Worm (Caenorhabditis elegans) whole organism, early embryonic: Measurements from ENCODE around the gene C05D11.8.

Experiments used
- B0310.2 ChIP-seq: sonication (generic microtip); optimal IDR thresholded peaks from 2 replicates; lab custom pipeline; 2016; ENCODE audit warnings: mild to moderate bottlenecking, missing genetic modification characterization, missing compliant biosample characterization
- ama-1 ChIP-seq: fragments of 150-350 bp; optimal IDR thresholded peaks from 2 replicates; lab custom pipeline; 2014
- hmbx-1 ChIP-seq: sonication (generic microtip); optimal IDR thresholded peaks from 2 replicates; lab custom pipeline; 2016; ENCODE audit warnings: mild to moderate bottlenecking, missing genetic modification characterization, missing compliant biosample characterization
- tbx-11 ChIP-seq: fragments of 200-800 bp; sonication (Bioruptor generic); IDR thresholded peaks from 2 replicates; pipeline ENCODE4 v1.3.6; 2022; ENCODE audit warnings: missing genetic modification characterization, missing compliant biosample characterization

- TF ChIP-seq tbx-11 (GFP tag; lab: Robert Waterston, UW) (no peak), B0310.2 (tag; lab: Kevin White, UChicago) (no peak), ama-1 (lab: Kevin White, UChicago) (no peak), hmbx-1 (tag; lab: Kevin White, UChicago) (no peak)
These were observed 49.3 kb upstream of the C05D11.8 start for ce11 chrIII:6476380-6476779.
